Worm (Caenorhabditis elegans) whole organism, L3 larva: ENCODE results near the gene lrr-1.
A peak's percentile ranks its signal among the peaks of the same experiment; 100 is the strongest.

Experiments
- ama-1 ChIP-seq: fragments of 150-350 bp; optimal IDR thresholded peaks from 2 replicates; lab custom pipeline; 2018
- jun-1 ChIP-seq: fragments of 150-350 bp; optimal IDR thresholded peaks from 2 replicates; lab custom pipeline; 2014; ENCODE audit warnings: missing biosample characterization, missing genetic modification reagents, missing genetic modification characterization
- nhr-12 ChIP-seq: fragments of 150-350 bp; optimal IDR thresholded peaks from 2 replicates; lab custom pipeline; 2014; ENCODE audit warnings: missing biosample characterization, missing genetic modification characterization
- snpc-4 ChIP-seq: fragments of 150-350 bp; optimal IDR thresholded peaks from 2 replicates; lab custom pipeline; 2014; ENCODE audit warnings: missing biosample characterization, missing genetic modification characterization

DNA sequence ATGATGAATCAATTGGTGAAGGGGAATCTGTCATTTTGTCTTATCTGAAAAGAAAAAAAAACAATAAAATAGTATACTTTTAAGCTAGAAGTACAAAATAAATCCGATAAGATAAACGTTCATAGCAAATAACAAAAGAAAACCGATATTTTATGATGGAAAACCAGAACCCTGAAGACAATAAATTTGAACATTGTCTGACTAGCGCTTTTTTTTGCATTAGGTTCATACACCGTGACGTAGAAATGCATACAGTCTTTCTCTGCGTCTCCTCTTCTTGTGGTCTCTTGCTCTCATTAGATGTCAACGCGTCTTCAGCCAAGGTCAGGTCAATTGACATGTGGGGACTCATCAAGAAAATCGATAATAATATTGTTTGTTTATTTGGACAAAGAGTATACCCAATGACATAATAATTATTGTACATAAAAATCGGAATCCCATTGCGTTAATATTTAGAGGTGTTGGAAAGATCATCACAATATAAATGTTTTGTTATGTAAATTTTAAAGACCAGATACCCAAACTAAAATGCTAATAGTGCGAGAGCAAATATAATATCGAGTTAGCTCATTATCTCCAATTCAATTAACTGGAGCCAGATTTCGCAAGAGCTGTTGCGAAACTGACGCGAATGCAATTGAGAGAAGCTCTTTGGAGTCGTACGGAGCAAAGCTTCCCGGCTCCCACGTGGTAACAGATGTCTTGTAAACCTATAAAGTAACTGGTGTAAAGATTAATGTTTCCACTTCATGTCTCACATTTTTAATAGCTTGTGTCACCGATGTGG, 45.1 kb upstream of the lrr-1 start, which contains the start of gene dsh-2:
- TF ChIP-seq nhr-12 (tag; lab: Kevin White, UChicago) (no peak), snpc-4 (tag; lab: Kevin White, UChicago) (peak; percentile 31), ama-1 (lab: Kevin White, UChicago) (no peak), jun-1 (no peak)
